Fruit fly (Drosophila melanogaster) whole organism, embryonic: ENCODE measurements around the gene Obp99b.

Experiments
- ATbp ChIP-seq: fragments of 200-800 bp; sonication (Bioruptor generic); optimal IDR thresholded peaks from 2 replicates; lab custom pipeline; 2017; ENCODE audit warnings: missing biosample characterization, mild to moderate bottlenecking, missing genetic modification characterization, missing genetic modification reagents
- Awh ChIP-seq: fragments of 200-800 bp; sonication (Bioruptor generic); IDR thresholded peaks from 2 replicates; pipeline ENCODE4, ENCODE4 v1.3.6; 2022; ENCODE audit warnings: missing biosample characterization, missing genetic modification characterization
- CG10366 ChIP-seq: fragments of 200-800 bp; sonication (Bioruptor generic); IDR thresholded peaks from 2 replicates; pipeline ENCODE4 v1.3.6; 2022; ENCODE audit warnings: missing biosample characterization, missing genetic modification characterization
- CG10543 ChIP-seq: fragments of 200-800 bp; sonication (Bioruptor generic); optimal IDR thresholded peaks from 3 replicates; lab custom pipeline; 2017; ENCODE audit warnings: missing biosample characterization, mild to moderate bottlenecking, missing genetic modification characterization, moderate library complexity
- CG11504 ChIP-seq: fragments of 200-800 bp; sonication (Bioruptor generic); optimal IDR thresholded peaks from 3 replicates; lab custom pipeline; 2019; ENCODE audit warnings: missing biosample characterization, mild to moderate bottlenecking, missing genetic modification characterization, moderate library complexity
- CG12659 ChIP-seq: fragments of 200-800 bp; sonication (Bioruptor generic); optimal IDR thresholded peaks from 3 replicates; lab custom pipeline; 2017; ENCODE audit warnings: mild to moderate bottlenecking, missing biosample characterization, missing genetic modification reagents, missing genetic modification characterization
- CG14014 ChIP-seq: fragments of 200-800 bp; sonication (Bioruptor generic); IDR thresholded peaks from 2 replicates; pipeline ENCODE4 v1.3.6; 2022; ENCODE audit warnings: missing biosample characterization, missing genetic modification characterization
- CG14441 ChIP-seq: fragments of 200-800 bp; sonication (Bioruptor generic); IDR thresholded peaks from 2 replicates; pipeline ENCODE4 v1.3.6; 2022; ENCODE audit warnings: missing biosample characterization, missing genetic modification characterization
- CG1792 ChIP-seq: fragments of 200-800 bp; sonication (Bioruptor generic); optimal IDR thresholded peaks from 2 replicates; lab custom pipeline; 2016; ENCODE audit warnings: missing biosample characterization, missing genetic modification characterization
- CG18599 ChIP-seq: fragments of 200-800 bp; sonication (Bioruptor generic); optimal IDR thresholded peaks from 3 replicates; lab custom pipeline; 2017; ENCODE audit warnings: missing biosample characterization, missing genetic modification characterization, mild to moderate bottlenecking, moderate library complexity, missing genetic modification reagents
- CG2202 ChIP-seq: fragments of 200-800 bp; sonication (Bioruptor generic); optimal IDR thresholded peaks from 2 replicates; lab custom pipeline; 2018; ENCODE audit warnings: missing biosample characterization, mild to moderate bottlenecking, missing genetic modification characterization
- CG4424 ChIP-seq: fragments of 200-800 bp; sonication (Bioruptor generic); optimal IDR thresholded peaks from 3 replicates; lab custom pipeline; 2016; ENCODE audit warnings: missing biosample characterization, missing genetic modification characterization
- CG7928 ChIP-seq: fragments of 200-800 bp; sonication (Bioruptor generic); optimal IDR thresholded peaks from 2 replicates; lab custom pipeline; 2017; ENCODE audit warnings: missing biosample characterization, mild to moderate bottlenecking, missing genetic modification characterization
- CG8089 ChIP-seq: fragments of 200-800 bp; sonication (Bioruptor generic); optimal IDR thresholded peaks from 3 replicates; lab custom pipeline; 2016; ENCODE audit warnings: missing biosample characterization, missing genetic modification characterization
- CG8388 ChIP-seq: fragments of 200-800 bp; sonication (Bioruptor generic); optimal IDR thresholded peaks from 2 replicates; lab custom pipeline; 2019; ENCODE audit warnings: missing biosample characterization, mild to moderate bottlenecking, missing genetic modification characterization, moderate library complexity
- CoRest ChIP-seq: fragments of 200-800 bp; sonication (Bioruptor generic); optimal IDR thresholded peaks from 3 replicates; lab custom pipeline; 2018; ENCODE audit warnings: missing biosample characterization, mild to moderate bottlenecking, missing genetic modification characterization, moderate library complexity
- Dll ChIP-seq: fragments of 200-800 bp; sonication (Bioruptor generic); IDR thresholded peaks from 4 replicates; pipeline ENCODE4 v1.3.6; 2022; ENCODE audit warnings: missing biosample characterization, missing genetic modification characterization; ENCODE audit not compliant: partially characterized antibody
- Eip74EF ChIP-seq, 2 experiments: fragments of 200-800 bp in 1 of 2; fragments of >200 bp in 1 of 2; sonication (Bioruptor generic) in 1 of 2; optimal IDR thresholded peaks; 2 replicates each; lab custom pipeline; 2017 to 2019; ENCODE audit warnings: missing biosample characterization in 2 of 2, missing genetic modification characterization in 2 of 2, mild to moderate bottlenecking in 1 of 2, moderate library complexity in 1 of 2
- Hmx ChIP-seq: fragments of 200-800 bp; sonication (Bioruptor generic); optimal IDR thresholded peaks from 2 replicates; lab custom pipeline; 2016; ENCODE audit warnings: missing biosample characterization, missing genetic modification characterization
- Lhr ChIP-seq: fragments of 200-800 bp; sonication (Bioruptor generic); optimal IDR thresholded peaks from 3 replicates; lab custom pipeline; 2017; ENCODE audit warnings: mild to moderate bottlenecking, missing biosample characterization, missing genetic modification reagents, missing genetic modification characterization
- Max ChIP-seq: fragments of 200-800 bp; sonication (Bioruptor generic); optimal IDR thresholded peaks from 2 replicates; lab custom pipeline; 2016; ENCODE audit warnings: missing biosample characterization, mild to moderate bottlenecking, missing genetic modification characterization
- NK7.1 ChIP-seq: fragments of 200-800 bp; sonication (Bioruptor generic); optimal IDR thresholded peaks from 3 replicates; lab custom pipeline; 2016; ENCODE audit warnings: missing biosample characterization, missing genetic modification characterization
- Ravus ChIP-seq: fragments of 200-800 bp; sonication (Bioruptor generic); IDR thresholded peaks from 2 replicates; pipeline ENCODE4 v1.3.6; 2022; ENCODE audit warnings: missing biosample characterization, missing genetic modification characterization
- Usf ChIP-seq: fragments of 200-800 bp; sonication (Bioruptor generic); optimal IDR thresholded peaks from 2 replicates; lab custom pipeline; 2017; ENCODE audit warnings: missing genotype, missing biosample characterization, missing genetic modification characterization
- cas ChIP-seq: fragments of 200-800 bp; sonication (Bioruptor generic); IDR thresholded peaks from 2 replicates; pipeline ENCODE4 v1.3.6; 2022; ENCODE audit warnings: missing biosample characterization, missing genetic modification characterization
- corto ChIP-seq: fragments of 200-800 bp; sonication (Bioruptor generic); optimal IDR thresholded peaks from 2 replicates; lab custom pipeline; 2016; ENCODE audit warnings: missing biosample characterization, mild to moderate bottlenecking, missing genetic modification characterization, moderate library complexity
- crp ChIP-seq, 2 experiments: fragments of 200-800 bp; sonication (Bioruptor generic); optimal IDR thresholded peaks; 2 replicates in 1 of 2; 3 replicates in 1 of 2; lab custom pipeline; 2017; ENCODE audit warnings: missing biosample characterization in 2 of 2, missing genetic modification characterization in 2 of 2, mild to moderate bottlenecking in 1 of 2, moderate library complexity in 1 of 2
- cwo ChIP-seq: fragments of 200-800 bp; sonication (Bioruptor generic); optimal IDR thresholded peaks from 3 replicates; lab custom pipeline; 2017; ENCODE audit warnings: missing biosample characterization, missing genetic modification characterization, mild to moderate bottlenecking, moderate library complexity, missing genetic modification reagents
- disco-r ChIP-seq: fragments of 200-800 bp; sonication (Bioruptor generic); optimal IDR thresholded peaks from 2 replicates; lab custom pipeline; 2016; ENCODE audit warnings: missing biosample characterization, missing genetic modification characterization
- dysf ChIP-seq: fragments of 200-800 bp; sonication (Bioruptor generic); IDR thresholded peaks from 3 replicates; pipeline ENCODE4 v1.3.6; 2022; ENCODE audit warnings: missing biosample characterization, missing genetic modification characterization
- ems ChIP-seq: fragments of 200-800 bp; sonication (Bioruptor generic); optimal IDR thresholded peaks from 3 replicates; lab custom pipeline; 2016; ENCODE audit warnings: missing biosample characterization, missing genetic modification characterization
- exex ChIP-seq: fragments of 200-800 bp; sonication (Bioruptor generic); optimal IDR thresholded peaks from 4 replicates; lab custom pipeline; 2018; ENCODE audit warnings: missing biosample characterization, mild to moderate bottlenecking, missing genetic modification characterization, moderate library complexity
- gcm ChIP-seq: fragments of 200-800 bp; sonication (Bioruptor generic); optimal IDR thresholded peaks from 2 replicates; lab custom pipeline; 2019; ENCODE audit warnings: missing biosample characterization, mild to moderate bottlenecking, missing genetic modification characterization, moderate library complexity
- grau ChIP-seq: fragments of 200-800 bp; optimal IDR thresholded peaks from 3 replicates; lab custom pipeline; 2019; ENCODE audit warnings: missing biosample characterization, mild to moderate bottlenecking, missing genetic modification characterization, moderate library complexity
- h ChIP-seq: fragments of >200 bp; optimal IDR thresholded peaks from 2 replicates; lab custom pipeline; 2017
- her ChIP-seq: fragments of 200-800 bp; sonication (Bioruptor generic); optimal IDR thresholded peaks from 2 replicates; lab custom pipeline; 2016; ENCODE audit warnings: missing biosample characterization, missing genetic modification characterization
- jing ChIP-seq: fragments of 200-800 bp; sonication (Bioruptor generic); optimal IDR thresholded peaks from 2 replicates; lab custom pipeline; 2018; ENCODE audit warnings: missing biosample characterization, mild to moderate bottlenecking, missing genetic modification characterization
- kay ChIP-seq: fragments of 200-800 bp; sonication (Bioruptor generic); optimal IDR thresholded peaks from 2 replicates; lab custom pipeline; 2016; ENCODE audit warnings: missing biosample characterization, missing genetic modification characterization
- ken ChIP-seq: fragments of 200-800 bp; sonication (Bioruptor generic); IDR thresholded peaks from 3 replicates; pipeline ENCODE4 v1.3.6; 2022; ENCODE audit warnings: missing biosample characterization, missing genetic modification characterization
- knrl ChIP-seq: fragments of 200-800 bp; sonication (Bioruptor generic); IDR thresholded peaks from 3 replicates; pipeline ENCODE4 v1.3.6; 2022; ENCODE audit warnings: missing biosample characterization, missing genetic modification characterization; ENCODE audit not compliant: partially characterized antibody
- nerfin-1 ChIP-seq: fragments of 200-800 bp; sonication (Bioruptor generic); optimal IDR thresholded peaks from 3 replicates; lab custom pipeline; 2019; ENCODE audit warnings: missing biosample characterization, mild to moderate bottlenecking, missing genetic modification characterization, moderate library complexity
- org-1 ChIP-seq: fragments of 200-800 bp; sonication (Bioruptor generic); optimal IDR thresholded peaks from 2 replicates; lab custom pipeline; 2017; ENCODE audit warnings: missing biosample characterization, missing genetic modification characterization
- salm ChIP-seq: fragments of 200-800 bp; sonication (Bioruptor generic); optimal IDR thresholded peaks from 2 replicates; lab custom pipeline; 2018; ENCODE audit warnings: missing biosample characterization, mild to moderate bottlenecking, missing genetic modification characterization
- scrt ChIP-seq: fragments of 200-800 bp; sonication (Bioruptor generic); optimal IDR thresholded peaks from 2 replicates; lab custom pipeline; 2018; ENCODE audit warnings: missing biosample characterization, mild to moderate bottlenecking, missing genetic modification characterization, moderate library complexity
- sima ChIP-seq: fragments of 200-800 bp; sonication (Bioruptor generic); optimal IDR thresholded peaks from 2 replicates; lab custom pipeline; 2016; ENCODE audit warnings: missing biosample characterization, missing genetic modification characterization
- tap ChIP-seq: fragments of 200-800 bp; optimal IDR thresholded peaks from 3 replicates; lab custom pipeline; 2019; ENCODE audit warnings: missing biosample characterization, mild to moderate bottlenecking, missing genetic modification characterization, moderate library complexity
- toy ChIP-seq: fragments of 200-800 bp; sonication (Bioruptor generic); IDR thresholded peaks from 2 replicates; pipeline ENCODE4 v1.3.6; 2022; ENCODE audit warnings: missing biosample characterization, missing genetic modification characterization
- ttk ChIP-seq: fragments of 200-800 bp; sonication (Bioruptor generic); IDR thresholded peaks from 2 replicates; pipeline ENCODE4 v2.1.2; 2022; ENCODE audit warnings: missing biosample characterization, missing genetic modification characterization
- tup ChIP-seq: fragments of 200-800 bp; sonication (Bioruptor generic); optimal IDR thresholded peaks from 2 replicates; lab custom pipeline; 2016; ENCODE audit warnings: missing biosample characterization, mild to moderate bottlenecking, missing genetic modification characterization, moderate library complexity
- vvl ChIP-seq: fragments of 200-800 bp; sonication (Bioruptor generic); IDR thresholded peaks from 2 replicates; pipeline ENCODE4 v1.3.6; 2022; ENCODE audit warnings: missing biosample characterization, missing genetic modification characterization

Gene Obp99b

DNA sequence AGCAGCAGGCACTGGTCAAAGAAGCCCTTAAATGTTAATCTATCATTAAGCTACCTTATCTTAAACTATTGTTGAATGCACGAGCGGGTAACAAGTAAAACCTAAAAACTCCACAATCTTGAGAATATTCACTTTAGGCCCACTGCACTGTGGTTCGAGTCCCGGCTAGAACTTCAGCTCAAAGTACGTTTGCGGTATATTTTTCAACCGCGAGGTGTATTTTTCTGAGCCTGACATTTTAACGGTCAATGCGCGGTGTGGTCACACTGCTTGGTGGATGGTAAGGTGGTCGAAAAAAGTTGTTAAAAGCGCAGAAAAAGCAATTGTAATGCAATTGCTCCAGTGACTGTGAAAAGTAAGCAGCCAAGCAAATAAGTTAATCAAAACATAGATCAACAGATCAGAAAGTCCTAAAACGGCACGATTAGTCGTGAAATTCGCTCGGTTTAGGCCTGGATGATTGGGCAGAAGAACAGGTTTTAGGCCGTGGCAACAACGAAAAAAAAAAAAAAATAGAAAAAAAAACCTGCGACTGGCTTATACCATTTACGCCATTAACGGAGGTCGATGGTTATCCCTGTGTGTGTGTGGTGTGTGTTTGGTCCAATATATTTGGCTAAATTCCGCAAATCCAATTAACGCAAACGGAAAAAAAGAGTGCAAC lies 9.0 kb upstream of the Obp99b start, which contains the start of gene Kul (continued):
- TF ChIP-seq CG11504 (no peak), tap (tag; lab: Kevin White, UChicago) (no peak), org-1 (no peak), grau (tag; lab: Kevin White, UChicago) (peak; percentile 48), cwo (GFP tag; lab: Kevin White, UChicago) (no peak), nerfin-1 (tag; lab: Kevin White, UChicago) (no peak), Ravus (GFP tag; lab: Robert Waterston, UW) (no peak), CG7928 (GFP tag; lab: Kevin White, UChicago) (peak; percentile 2), salm (tag; lab: Kevin White, UChicago) (no peak), kay (GFP tag; lab: Kevin White, UChicago) (no peak), disco-r (GFP tag; lab: Kevin White, UChicago) (no peak), ems (GFP tag; lab: Kevin White, UChicago) (no peak), h (lab: Kevin White, UChicago) (no peak), CG8388 (no peak), Eip74EF (GFP tag; optimal IDR thresholded peaks at IDR 0.05; lab: Kevin White, UChicago) (no peak), ATbp (GFP tag; lab: Kevin White, UChicago) (no peak), Hmx (GFP tag; lab: Kevin White, UChicago) (no peak), CG12659 (peak; percentile 55), cas (GFP tag; lab: Robert Waterston, UW) (no peak), CG10543 (no peak), her (no peak), corto (GFP tag; lab: Kevin White, UChicago) (no peak), Max (GFP tag; lab: Kevin White, UChicago) (no peak), CG8089 (GFP tag; lab: Kevin White, UChicago) (no peak), tup (GFP tag; lab: Kevin White, UChicago) (no peak), CoRest (tag; lab: Kevin White, UChicago) (peak; percentile 42), knrl (peak; percentile 28; the same call in 1 of the 3 replicates), vvl (GFP tag; lab: Robert Waterston, UW) (0 out of 2 replicates have a peak, but pooled peaks have one; percentile 33), CG10366 (GFP tag; lab: Robert Waterston, UW) (peak; percentile 23; the same call in 1 of the 2 replicates), CG14441 (GFP tag; lab: Robert Waterston, UW) (no peak), CG4424 (GFP tag; lab: Kevin White, UChicago) (no peak), NK7.1 (GFP tag; lab: Kevin White, UChicago) (no peak), Awh (no peak), ken (GFP tag; lab: Robert Waterston, UW) (no peak), jing (GFP tag; lab: Kevin White, UChicago) (no peak), crp (GFP tag; optimal IDR thresholded peaks at IDR 0.05; lab: Kevin White, UChicago) (no peak), dysf (GFP tag; lab: Robert Waterston, UW) (no peak), CG1792 (GFP tag; lab: Kevin White, UChicago) (no peak), CG18599 (GFP tag; lab: Kevin White, UChicago) (no peak), toy (no peak), Lhr (GFP tag; lab: Kevin White, UChicago) (peak; percentile 50), ttk (GFP tag; lab: Robert Waterston, UW) (no peak), Dll (GFP tag; lab: Robert Waterston, UW) (no peak), exex (tag; lab: Kevin White, UChicago) (no peak), sima (GFP tag; lab: Kevin White, UChicago) (no peak), scrt (GFP tag; lab: Kevin White, UChicago) (no peak), CG2202 (tag; lab: Kevin White, UChicago) (no peak), Usf (GFP tag; lab: Kevin White, UChicago) (no peak), gcm (GFP tag; lab: Kevin White, UChicago) (no peak), CG14014 (GFP tag; lab: Robert Waterston, UW) (peak; percentile 47; the same call in 1 of the 2 replicates)
